Worm (Caenorhabditis elegans) whole organism, young adult: Measurements from ENCODE around the gene glb-3.

ENCODE experiments used
- B0336.3 ChIP-seq: fragments of 200-800 bp; sonication (Bioruptor generic); IDR thresholded peaks from 2 replicates; pipeline ENCODE4 v1.3.6; 2022; ENCODE audit warnings: missing genetic modification characterization, missing compliant biosample characterization
- C06A6.2 ChIP-seq: fragments of 200-800 bp; sonication (Bioruptor generic); conservative IDR thresholded peaks from 2 replicates; pipeline ENCODE4 v1.3.6; 2022; ENCODE audit warnings: missing genetic modification characterization, missing compliant biosample characterization
- C17E4.6 ChIP-seq: fragments of 200-800 bp; sonication (Bioruptor generic); IDR thresholded peaks from 2 replicates; pipeline ENCODE4 v1.3.6; 2022; ENCODE audit warnings: missing genetic modification reagents, missing genetic modification characterization, missing compliant biosample characterization
- F49E8.2 ChIP-seq: sonication (generic microtip); optimal IDR thresholded peaks from 3 replicates; lab custom pipeline; 2017; ENCODE audit warnings: missing genetic modification characterization, mild to moderate bottlenecking, missing compliant biosample characterization, antibody characterized with exemption, moderate library complexity; ENCODE audit not compliant: insufficient read depth
- F57C9.4 ChIP-seq: sonication (generic microtip); optimal IDR thresholded peaks from 2 replicates; lab custom pipeline; 2017; ENCODE audit warnings: mild to moderate bottlenecking, missing genetic modification characterization, missing compliant biosample characterization
- K11D2.4 ChIP-seq: fragments of 200-800 bp; sonication (Bioruptor generic); IDR thresholded peaks from 2 replicates; pipeline ENCODE4 v1.3.6; 2022; ENCODE audit warnings: missing genetic modification reagents, missing genetic modification characterization, missing compliant biosample characterization
- K12H6.12 ChIP-seq: fragments of 200-800 bp; sonication (Bioruptor generic); optimal IDR thresholded peaks from 2 replicates; lab custom pipeline; 2018; ENCODE audit warnings: mild to moderate bottlenecking, missing genetic modification characterization, missing compliant biosample characterization
- T26A5.8 ChIP-seq: sonication (generic microtip); optimal IDR thresholded peaks from 2 replicates; lab custom pipeline; 2016; ENCODE audit warnings: missing genetic modification characterization, missing compliant biosample characterization
- Y53F4B.3 ChIP-seq: fragments of 200-800 bp; sonication (Bioruptor generic); IDR thresholded peaks from 2 replicates; pipeline ENCODE4 v1.3.6; 2022; ENCODE audit warnings: missing genetic modification reagents, missing genetic modification characterization, missing compliant biosample characterization
- Y67H2A.10 ChIP-seq: fragments of 200-800 bp; sonication (Bioruptor generic); conservative IDR thresholded peaks from 2 replicates; pipeline ENCODE4 v1.3.6; 2022; ENCODE audit warnings: missing genetic modification reagents, missing genetic modification characterization, missing compliant biosample characterization
- athp-1 ChIP-seq: sonication (generic microtip); optimal IDR thresholded peaks from 2 replicates; lab custom pipeline; 2017; ENCODE audit warnings: mild to moderate bottlenecking, missing genetic modification characterization, missing compliant biosample characterization
- attf-6 ChIP-seq: fragments of 200-800 bp; sonication (Bioruptor generic); IDR thresholded peaks from 2 replicates; pipeline ENCODE4 v1.3.6; 2022; ENCODE audit warnings: missing genetic modification reagents, missing genetic modification characterization, missing compliant biosample characterization
- cebp-1 ChIP-seq, 2 experiments: fragments of 200-800 bp in 1 of 2; sonication (Bioruptor generic) in 1 of 2; sonication (generic microtip) in 1 of 2; IDR thresholded peaks in 1 of 2; optimal IDR thresholded peaks in 1 of 2; 2 replicates each; pipeline versions ENCODE4 v1.3.6 to Lab custom; 2017 to 2022; ENCODE audit warnings: missing compliant biosample characterization in 2 of 2, missing genetic modification characterization in 2 of 2, mild to moderate bottlenecking in 1 of 2, missing genetic modification reagents in 1 of 2, moderate library complexity in 1 of 2
- ceh-100 ChIP-seq: fragments of 200-800 bp; sonication (Bioruptor generic); IDR thresholded peaks from 2 replicates; pipeline ENCODE4 v1.3.6; 2022; ENCODE audit warnings: missing genetic modification reagents, missing genetic modification characterization, missing compliant biosample characterization
- ceh-27 ChIP-seq: fragments of 200-800 bp; sonication (Bioruptor generic); optimal IDR thresholded peaks from 2 replicates; lab custom pipeline; 2018; ENCODE audit warnings: mild to moderate bottlenecking, missing genetic modification characterization, moderate library complexity, missing compliant biosample characterization
- ceh-58 ChIP-seq: fragments of 200-800 bp; sonication (Bioruptor generic); IDR thresholded peaks from 2 replicates; pipeline ENCODE4 v1.3.6; 2022; ENCODE audit warnings: missing genetic modification characterization, missing compliant biosample characterization
- ceh-79 ChIP-seq: sonication (generic microtip); optimal IDR thresholded peaks from 2 replicates; lab custom pipeline; 2017; ENCODE audit warnings: mild to moderate bottlenecking, missing genetic modification characterization, missing compliant biosample characterization
- chd-7 ChIP-seq: sonication (generic microtip); optimal IDR thresholded peaks from 2 replicates; lab custom pipeline; 2016; ENCODE audit warnings: mild to moderate bottlenecking, missing genetic modification characterization, moderate library complexity, missing compliant biosample characterization
- die-1 ChIP-seq: sonication (generic microtip); optimal IDR thresholded peaks from 2 replicates; lab custom pipeline; 2016; ENCODE audit warnings: missing genotype, mild to moderate bottlenecking, missing genetic modification characterization, missing compliant biosample characterization
- egl-18 ChIP-seq: fragments of 200-800 bp; sonication (Bioruptor generic); IDR thresholded peaks from 2 replicates; pipeline ENCODE4 v1.3.6; 2022; ENCODE audit warnings: missing genetic modification reagents, missing genetic modification characterization, missing compliant biosample characterization
- egl-44 ChIP-seq: fragments of 200-800 bp; sonication (Bioruptor generic); IDR thresholded peaks from 2 replicates; pipeline ENCODE4 v1.3.6; 2022; ENCODE audit warnings: missing genetic modification reagents, missing genetic modification characterization, missing compliant biosample characterization
- him-1 ChIP-seq: sonication (generic microtip); optimal IDR thresholded peaks from 2 replicates; lab custom pipeline; 2016; ENCODE audit warnings: missing genotype, missing genetic modification reagents, missing genetic modification characterization, missing compliant biosample characterization
- hlh-12 ChIP-seq: sonication (generic microtip); optimal IDR thresholded peaks from 2 replicates; lab custom pipeline; 2016; ENCODE audit warnings: missing genetic modification characterization, missing compliant biosample characterization
- hmg-1.2 ChIP-seq: fragments of 200-800 bp; sonication (Bioruptor generic); IDR thresholded peaks from 2 replicates; pipeline ENCODE4 v1.3.6; 2022; ENCODE audit warnings: missing genetic modification reagents, missing genetic modification characterization, missing compliant biosample characterization
- hmg-20 ChIP-seq: fragments of 200-800 bp; sonication (Bioruptor generic); IDR thresholded peaks from 2 replicates; pipeline ENCODE4 v1.3.6; 2022; ENCODE audit warnings: missing genetic modification reagents, missing genetic modification characterization, missing compliant biosample characterization
- hsf-1 ChIP-seq: fragments of 200-800 bp; sonication (Bioruptor generic); IDR thresholded peaks from 2 replicates; pipeline ENCODE4 v1.3.6; 2022; ENCODE audit warnings: missing genetic modification reagents, missing genetic modification characterization, missing compliant biosample characterization
- lin-35 ChIP-seq, 3 experiments: fragments of 150-350 bp in 2 of 3; sonication (generic microtip) in 1 of 3; optimal IDR thresholded peaks; 2 replicates each; lab custom pipeline; 2014 to 2018; ENCODE audit warnings: missing biosample characterization in 3 of 3, missing genetic modification characterization in 3 of 3, missing genetic modification reagents in 3 of 3
- lin-40 ChIP-seq: sonication (generic microtip); optimal IDR thresholded peaks from 2 replicates; lab custom pipeline; 2016; ENCODE audit warnings: missing genetic modification characterization, mild to moderate bottlenecking, missing compliant biosample characterization, missing genotype, missing genetic modification reagents
- lin-54 ChIP-seq: fragments of 200-800 bp; sonication (Bioruptor generic); optimal IDR thresholded peaks from 2 replicates; lab custom pipeline; 2018; ENCODE audit warnings: mild to moderate bottlenecking, missing genetic modification characterization, missing compliant biosample characterization
- lir-1 ChIP-seq: fragments of 200-800 bp; sonication (Bioruptor generic); conservative IDR thresholded peaks from 2 replicates; pipeline ENCODE4 v1.3.6; 2022; ENCODE audit warnings: missing genetic modification reagents, missing genetic modification characterization, missing compliant biosample characterization
- mcd-1 ChIP-seq: fragments of 200-800 bp; sonication (Bioruptor generic); IDR thresholded peaks from 2 replicates; pipeline ENCODE4 v1.3.6; 2022; ENCODE audit warnings: missing genetic modification reagents, missing genetic modification characterization, missing compliant biosample characterization
- nfya-2 ChIP-seq: fragments of 200-800 bp; sonication (Bioruptor generic); IDR thresholded peaks from 2 replicates; pipeline ENCODE4 v1.3.6; 2022; ENCODE audit warnings: missing genetic modification reagents, missing genetic modification characterization, missing compliant biosample characterization
- nhr-27 ChIP-seq: fragments of 200-800 bp; sonication (Bioruptor generic); optimal IDR thresholded peaks from 2 replicates; lab custom pipeline; 2018; ENCODE audit warnings: mild to moderate bottlenecking, missing genetic modification characterization, moderate library complexity, missing compliant biosample characterization
- nhr-90 ChIP-seq: sonication (generic microtip); optimal IDR thresholded peaks from 2 replicates; lab custom pipeline; 2016; ENCODE audit warnings: missing genotype, mild to moderate bottlenecking, missing genetic modification characterization, missing compliant biosample characterization
- pha-4 ChIP-seq: fragments of 150-350 bp; sonication (generic microtip); optimal IDR thresholded peaks from 2 replicates; lab custom pipeline; 2014; ENCODE audit warnings: missing biosample characterization, missing genetic modification reagents, missing genetic modification characterization
- rcor-1 ChIP-seq: fragments of 200-800 bp; sonication (Bioruptor generic); IDR thresholded peaks from 2 replicates; pipeline ENCODE4 v1.3.6; 2022; ENCODE audit warnings: missing genetic modification reagents, missing genetic modification characterization, missing compliant biosample characterization
- sdz-38 ChIP-seq: sonication (generic microtip); optimal IDR thresholded peaks from 2 replicates; lab custom pipeline; 2016; ENCODE audit warnings: missing genotype, missing genetic modification characterization, missing compliant biosample characterization
- snpc-1.1 ChIP-seq: sonication (generic microtip); optimal IDR thresholded peaks from 2 replicates; lab custom pipeline; 2017; ENCODE audit warnings: missing genetic modification characterization, mild to moderate bottlenecking, missing compliant biosample characterization, antibody characterized with exemption, moderate library complexity, missing genotype, missing genetic modification reagents; ENCODE audit not compliant: insufficient read depth
- snpc-1.3 ChIP-seq: sonication (generic microtip); optimal IDR thresholded peaks from 2 replicates; lab custom pipeline; 2017; ENCODE audit warnings: missing genetic modification characterization, mild to moderate bottlenecking, missing compliant biosample characterization, antibody characterized with exemption, moderate library complexity, missing genotype, missing genetic modification reagents; ENCODE audit not compliant: insufficient read depth
- snpc-4 ChIP-seq, 5 experiments: fragments of 150-350 bp in 1 of 5; sonication (generic microtip) in 4 of 5; optimal IDR thresholded peaks; 2 replicates each; lab custom pipeline; 2014 to 2018; ENCODE audit warnings: missing genetic modification characterization in 5 of 5, missing biosample characterization in 3 of 5, antibody characterized with exemption in 2 of 5, mild to moderate bottlenecking in 2 of 5, missing compliant biosample characterization in 2 of 5, missing genotype in 2 of 5, moderate library complexity in 2 of 5, missing genetic modification reagents in 1 of 5
- tbx-9 ChIP-seq: sonication (generic microtip); optimal IDR thresholded peaks from 2 replicates; lab custom pipeline; 2016; ENCODE audit warnings: borderline replicate concordance, missing genetic modification characterization, inconsistent platforms, missing compliant biosample characterization
- unc-130 ChIP-seq: sonication (generic microtip); optimal IDR thresholded peaks from 2 replicates; lab custom pipeline; 2016; ENCODE audit warnings: missing genetic modification reagents, missing genetic modification characterization, missing compliant biosample characterization
- xnd-1 ChIP-seq: sonication (generic microtip); optimal IDR thresholded peaks from 2 replicates; lab custom pipeline; 2016; ENCODE audit warnings: missing genotype, missing genetic modification reagents, missing genetic modification characterization, missing compliant biosample characterization
- zfh-2 ChIP-seq: fragments of 200-800 bp; sonication (Bioruptor generic); conservative IDR thresholded peaks from 2 replicates; pipeline ENCODE4 v1.3.6; 2022; ENCODE audit warnings: missing genetic modification reagents, missing genetic modification characterization, missing compliant biosample characterization
- ztf-18 ChIP-seq: sonication (generic microtip); optimal IDR thresholded peaks from 2 replicates; lab custom pipeline; 2016; ENCODE audit warnings: missing genotype, mild to moderate bottlenecking, missing genetic modification characterization, missing compliant biosample characterization
- ztf-3 ChIP-seq: fragments of 200-800 bp; sonication (Bioruptor generic); optimal IDR thresholded peaks from 2 replicates; lab custom pipeline; 2018; ENCODE audit warnings: mild to moderate bottlenecking, missing genetic modification characterization, missing compliant biosample characterization
- ztf-6 ChIP-seq: fragments of 200-800 bp; sonication (Bioruptor generic); IDR thresholded peaks from 2 replicates; pipeline ENCODE4 v1.3.6; 2022; ENCODE audit warnings: missing genetic modification reagents, missing genetic modification characterization, missing compliant biosample characterization

Gene glb-3

DNA sequence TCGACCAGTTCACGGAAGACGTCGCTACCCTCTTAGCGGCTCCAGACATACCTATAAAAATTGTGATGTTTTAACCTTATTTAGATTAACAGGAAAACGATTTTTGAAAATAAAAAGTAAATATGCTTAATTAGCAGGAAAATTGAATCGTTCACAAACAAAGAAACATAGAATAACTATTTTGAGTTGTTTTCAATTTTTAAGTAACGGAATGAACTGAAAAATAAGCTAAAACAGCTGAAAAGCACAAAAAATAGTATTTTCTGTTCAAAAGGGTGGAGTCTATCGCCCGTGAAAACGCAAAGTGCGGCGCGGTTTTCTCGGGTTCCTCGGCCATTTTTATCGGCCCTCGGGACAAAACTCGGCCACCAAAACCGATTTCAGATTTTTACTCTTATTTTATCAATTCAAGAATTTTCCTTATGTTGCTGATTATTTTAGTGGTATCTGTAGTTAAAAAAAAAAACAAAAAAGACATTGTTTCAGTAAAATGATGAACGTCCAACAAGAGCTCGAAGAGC is 10.5 kb upstream of the glb-3 start, which contains the start of the genes atp-5 and lmtr-3 (continued):
- no peak for TF ChIP-seq tbx-9 (tag; lab: Kevin White, UChicago)
- no peak for TF ChIP-seq hlh-12
- no peak for TF ChIP-seq T26A5.8 (tag; lab: Kevin White, UChicago)
- peak; percentile 75 for TF ChIP-seq ceh-100 (GFP tag; lab: Robert Waterston, UW)
- peak; percentile 64 for TF ChIP-seq mcd-1 (GFP tag; lab: Robert Waterston, UW)
- TF ChIP-seq ceh-27, result peak; percentile 89
- no peak for TF ChIP-seq Y53F4B.3 (GFP tag; lab: Robert Waterston, UW)
- TF ChIP-seq C17E4.6 (GFP tag; lab: Robert Waterston, UW), result no peak
- TF ChIP-seq F49E8.2 (tag; lab: Kevin White, UChicago), result peak; percentile 0
- TF ChIP-seq hsf-1 (GFP tag; lab: Robert Waterston, UW), result no peak
- TF ChIP-seq attf-6, result no peak
- no peak for TF ChIP-seq die-1 (tag; lab: Kevin White, UChicago)
- TF ChIP-seq ztf-3 (GFP tag; lab: Kevin White, UChicago), result no peak
- peak; percentile 48 for TF ChIP-seq ztf-18 (tag; lab: Kevin White, UChicago)
- peak; percentile 29 for TF ChIP-seq snpc-4 (GFP tag; optimal IDR thresholded peaks at IDR 0.05; lab: Kevin White, UChicago)
- peak; percentile 7 to 62 (median 49) for TF ChIP-seq snpc-4 (tag; optimal IDR thresholded peaks at IDR 0.05; lab: Kevin White, UChicago)
- TF ChIP-seq snpc-1.1 (tag; lab: Kevin White, UChicago), result peak; percentile 22
- TF ChIP-seq hmg-20, result 0 out of 2 replicates have a peak, but pooled peaks have one; percentile 28
- no peak for TF ChIP-seq F57C9.4
- peak in 1 of 3 experiments; percentile 24 for TF ChIP-seq lin-35 (GFP tag; optimal IDR thresholded peaks at IDR 0.05; lab: Kevin White, UChicago)
- no peak for TF ChIP-seq ceh-58
- TF ChIP-seq lir-1 (GFP tag; lab: Robert Waterston, UW), result peak; percentile 65; the same call in 1 of the 2 replicates
- TF ChIP-seq egl-44 (GFP tag; lab: Robert Waterston, UW), result no peak
- TF ChIP-seq B0336.3 (GFP tag; lab: Robert Waterston, UW), result no peak
- TF ChIP-seq nhr-27 (tag; lab: Kevin White, UChicago), result no peak
- TF ChIP-seq lin-40 (tag; lab: Kevin White, UChicago), result peak; percentile 28
- TF ChIP-seq nhr-90 (tag; lab: Kevin White, UChicago), result no peak
- TF ChIP-seq ztf-6 (GFP tag; lab: Robert Waterston, UW), result no peak; the same call in 1 of the 2 replicates
- TF ChIP-seq K12H6.12 (tag; lab: Kevin White, UChicago), result no peak
- TF ChIP-seq C06A6.2 (GFP tag; lab: Robert Waterston, UW), result 0 out of 2 replicates have a peak, but pooled peaks have one; percentile 22
- TF ChIP-seq sdz-38 (tag; lab: Kevin White, UChicago), result no peak
- TF ChIP-seq lin-54, result peak; percentile 67
- TF ChIP-seq cebp-1 (GFP tag; IDR thresholded peaks at IDR 0.05; lab: Robert Waterston, UW), result peak; percentile 64
- peak; percentile 63 for TF ChIP-seq cebp-1 (tag; optimal IDR thresholded peaks at IDR 0.05; lab: Kevin White, UChicago)
- no peak for TF ChIP-seq pha-4 (tag; lab: Kevin White, UChicago)
- TF ChIP-seq unc-130, result peak; percentile 92
- TF ChIP-seq Y67H2A.10, result peak; percentile 76

DNA sequence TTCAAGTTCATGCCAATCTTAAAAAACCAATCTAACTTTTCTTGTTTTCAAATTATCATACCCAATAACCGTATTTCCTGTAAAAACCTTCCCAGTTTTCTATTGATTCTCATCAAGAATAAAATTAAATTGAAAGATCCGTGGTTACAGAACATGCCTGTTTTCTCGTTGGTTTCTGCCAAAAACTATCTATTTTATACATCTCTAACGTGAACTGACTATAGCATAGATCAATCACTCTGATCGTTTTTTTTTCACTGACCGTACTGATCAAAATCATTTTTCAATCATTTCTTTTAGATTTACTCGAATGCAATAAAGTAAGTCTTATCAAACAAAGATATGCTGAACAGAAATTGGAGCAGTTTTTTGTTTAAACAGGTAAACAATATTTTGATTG is 9.5 kb upstream of the glb-3 start, which contains the start of gene C06H2.2:
C06H2.2 (plus strand) TSS at position 301 of the 400 bp plus-strand sequence.
- TF ChIP-seq rcor-1 (GFP tag; lab: Robert Waterston, UW), result no peak
- TF ChIP-seq chd-7 (tag; lab: Kevin White, UChicago), result no peak
- no peak for TF ChIP-seq snpc-1.3
- TF ChIP-seq hmg-1.2 (GFP tag; lab: Robert Waterston, UW), result no peak
- TF ChIP-seq egl-18 (GFP tag; lab: Robert Waterston, UW), result no peak
- no peak for TF ChIP-seq xnd-1 (tag; lab: Kevin White, UChicago)
- no peak for TF ChIP-seq hsf-1 (GFP tag; lab: Robert Waterston, UW)
- no peak for TF ChIP-seq zfh-2 (GFP tag; lab: Robert Waterston, UW)
- TF ChIP-seq K11D2.4 (GFP tag; lab: Robert Waterston, UW), result no peak
- TF ChIP-seq him-1 (tag; lab: Kevin White, UChicago), result no peak
- TF ChIP-seq athp-1, result no peak
- no peak for TF ChIP-seq cebp-1 (GFP tag; IDR thresholded peaks at IDR 0.05; lab: Robert Waterston, UW)
- TF ChIP-seq cebp-1 (tag; optimal IDR thresholded peaks at IDR 0.05; lab: Kevin White, UChicago), result no peak
- TF ChIP-seq nfya-2 (GFP tag; lab: Robert Waterston, UW), result no peak
- TF ChIP-seq ceh-79 (tag; lab: Kevin White, UChicago), result no peak
